Worm (Caenorhabditis elegans): ENCODE data around the gene ZK1251.3.

Gene ZK1251.3

DNA sequence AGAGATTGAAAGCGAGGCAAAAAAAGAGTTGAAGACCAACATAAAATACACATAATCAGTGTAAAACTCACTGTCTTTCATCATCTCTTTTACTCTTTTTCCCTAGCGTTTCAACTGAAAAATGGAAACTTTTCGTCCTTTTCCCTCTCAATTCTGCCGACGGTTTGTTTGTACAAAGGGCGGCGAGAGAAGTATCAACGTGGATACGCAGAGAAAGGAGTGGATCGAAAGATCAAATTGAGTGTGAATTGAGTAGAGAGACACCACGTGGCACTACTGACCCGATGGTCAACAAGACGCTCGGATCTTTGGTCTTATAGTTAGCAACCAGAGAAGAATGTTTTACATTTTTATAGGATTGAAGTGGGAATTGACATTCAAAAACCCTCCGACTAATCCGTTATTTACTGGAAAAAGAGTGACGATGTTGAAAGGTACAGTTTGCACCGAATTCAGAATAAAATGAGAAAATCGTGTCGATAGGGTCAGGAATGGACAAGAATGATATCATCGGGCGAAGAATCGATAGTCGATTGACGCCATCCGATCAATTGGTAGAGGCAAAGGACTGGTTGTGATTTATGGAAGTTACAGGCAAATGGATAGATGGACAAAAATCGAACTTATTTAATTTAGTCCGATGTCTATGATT lies 12.3 kb upstream of the ZK1251.3 start:
- TF ChIP-seq nhr-23 (tag; optimal IDR thresholded peaks at IDR 0.05), result no peak
- TF ChIP-seq ama-1 (optimal IDR thresholded peaks at IDR 0.05), result no peak
- TF ChIP-seq ceh-16 (tag; optimal IDR thresholded peaks at IDR 0.05), result no peak
- no peak for TF ChIP-seq unc-55 (GFP tag; optimal IDR thresholded peaks at IDR 0.05)
- TF ChIP-seq nhr-10 (tag; optimal IDR thresholded peaks at IDR 0.05), result no peak
- peak; percentile 52 for TF ChIP-seq sma-3 (GFP tag; optimal IDR thresholded peaks at IDR 0.05)
- TF ChIP-seq fos-1 (tag; optimal IDR thresholded peaks at IDR 0.05), result peak; percentile 58
- no peak for TF ChIP-seq mab-5 (tag; optimal IDR thresholded peaks at IDR 0.05)
- TF ChIP-seq lin-11 (tag; optimal IDR thresholded peaks at IDR 0.05), result no peak
- no peak for TF ChIP-seq nhr-11 (tag; optimal IDR thresholded peaks at IDR 0.05)
- no peak for TF ChIP-seq peb-1 (tag; optimal IDR thresholded peaks at IDR 0.05)
- TF ChIP-seq F13H6.1 (tag; optimal IDR thresholded peaks at IDR 0.05), result peak; percentile 92
- TF ChIP-seq aly-2 (tag; optimal IDR thresholded peaks at IDR 0.05), result no peak
- peak; percentile 4 for TF ChIP-seq C34F6.9 (tag; optimal IDR thresholded peaks at IDR 0.05)
- TF ChIP-seq nhr-77 (tag; optimal IDR thresholded peaks at IDR 0.05), result no peak
- TF ChIP-seq R02D3.7 (tag; optimal IDR thresholded peaks at IDR 0.05), result no peak
- TF ChIP-seq lsy-2 (tag; optimal IDR thresholded peaks at IDR 0.05), result peak in 1 of 2 experiments; percentile 53
- TF ChIP-seq dmd-4 (tag; optimal IDR thresholded peaks at IDR 0.05), result no peak
- TF ChIP-seq unc-39 (tag; optimal IDR thresholded peaks at IDR 0.05), result no peak
- no peak for TF ChIP-seq lin-39 (tag; optimal IDR thresholded peaks at IDR 0.05)
- no peak for TF ChIP-seq Y55F3AM.14 (GFP tag; optimal IDR thresholded peaks at IDR 0.05)
- no peak for TF ChIP-seq zag-1 (tag; optimal IDR thresholded peaks at IDR 0.05)
- TF ChIP-seq mdl-1 (tag; optimal IDR thresholded peaks at IDR 0.05), result peak; percentile 50 to 75
- no peak for TF ChIP-seq unc-62 (GFP tag; optimal IDR thresholded peaks at IDR 0.05)
- TF ChIP-seq gmeb-1 (tag; optimal IDR thresholded peaks at IDR 0.05), result peak; percentile 45
- no peak for TF ChIP-seq elt-1 (tag; optimal IDR thresholded peaks at IDR 0.05)
- no peak for TF ChIP-seq mbf-1 (tag; optimal IDR thresholded peaks at IDR 0.05)
- no peak for TF ChIP-seq ceh-82 (tag; optimal IDR thresholded peaks at IDR 0.05)
- no peak for TF ChIP-seq nhr-21 (tag; optimal IDR thresholded peaks at IDR 0.05)
- TF ChIP-seq ztf-11 (tag; optimal IDR thresholded peaks at IDR 0.05), result no peak
- peak; percentile 24 for TF ChIP-seq sem-4 (tag; optimal IDR thresholded peaks at IDR 0.05)
- no peak for TF ChIP-seq skn-1 (tag; optimal IDR thresholded peaks at IDR 0.05)
- TF ChIP-seq crh-2 (tag; optimal IDR thresholded peaks at IDR 0.05), result peak; percentile 94
- TF ChIP-seq alr-1 (tag; optimal IDR thresholded peaks at IDR 0.05), result no peak
- TF ChIP-seq ztf-1 (GFP tag; conservative IDR thresholded peaks at IDR 0.05), result no peak
- TF ChIP-seq ztf-4 (tag; optimal IDR thresholded peaks at IDR 0.05), result peak; percentile 45
- TF ChIP-seq nhr-25 (tag; optimal IDR thresholded peaks at IDR 0.05), result peak; percentile 79
- TF ChIP-seq elt-3 (tag; optimal IDR thresholded peaks at IDR 0.05), result no peak
- TF ChIP-seq sma-9 (GFP tag; optimal IDR thresholded peaks at IDR 0.05), result peak; percentile 97
- no peak for TF ChIP-seq sma-9 (tag; optimal IDR thresholded peaks at IDR 0.05)
- TF ChIP-seq egl-27 (tag; optimal IDR thresholded peaks at IDR 0.05), result peak; percentile 37
- no peak for TF ChIP-seq snpc-4 (tag; optimal IDR thresholded peaks at IDR 0.05)
- no peak for TF ChIP-seq nhr-12 (tag; optimal IDR thresholded peaks at IDR 0.05)
- no peak for TF ChIP-seq nhr-237 (tag; optimal IDR thresholded peaks at IDR 0.05)
- no peak for TF ChIP-seq ZK546.5 (tag; optimal IDR thresholded peaks at IDR 0.05)
- TF ChIP-seq nhr-6 (tag; optimal IDR thresholded peaks at IDR 0.05), result peak; percentile 49
- TF ChIP-seq blmp-1 (tag; optimal IDR thresholded peaks at IDR 0.05; ENCODE audit: insufficient read depth), result peak; percentile 49
- peak; percentile 24 for TF ChIP-seq lin-13 (GFP tag; optimal IDR thresholded peaks at IDR 0.05)
- TF ChIP-seq nhr-129 (tag; optimal IDR thresholded peaks at IDR 0.05), result peak; percentile 89

Measured in whole organism, L2 larva.